Worm (Caenorhabditis elegans) whole organism, L4 larva: ENCODE results near the gene gpa-6.

Experiments used
- F49E8.2 ChIP-seq: sonication (generic microtip); optimal IDR thresholded peaks from 2 replicates; lab custom pipeline; 2016; ENCODE audit warnings: missing compliant biosample characterization, mild to moderate bottlenecking, missing genetic modification characterization, borderline replicate concordance
- ama-1 ChIP-seq: fragments of 150-350 bp; optimal IDR thresholded peaks from 2 replicates; lab custom pipeline; 2014; ENCODE audit warnings: inconsistent platforms, mixed read lengths
- ceh-82 ChIP-seq: sonication (generic microtip); optimal IDR thresholded peaks from 2 replicates; lab custom pipeline; 2017; ENCODE audit warnings: missing biosample characterization, missing genetic modification characterization
- dmd-9 ChIP-seq: fragments of 200-800 bp; sonication (Bioruptor generic); IDR thresholded peaks from 2 replicates; pipeline ENCODE4 v1.3.6; 2022; ENCODE audit warnings: missing genetic modification reagents, missing genetic modification characterization, missing compliant biosample characterization
- jun-1 ChIP-seq: fragments of 150-350 bp; optimal IDR thresholded peaks from 2 replicates; lab custom pipeline; 2014; ENCODE audit warnings: missing biosample characterization, missing genetic modification reagents, missing genetic modification characterization
- lin-13 ChIP-seq: fragments of 150-350 bp; optimal IDR thresholded peaks from 2 replicates; lab custom pipeline; 2014; ENCODE audit warnings: missing biosample characterization, missing genetic modification reagents, missing genetic modification characterization
- php-3 ChIP-seq: fragments of 200-800 bp; sonication (Bioruptor generic); IDR thresholded peaks from 2 replicates; pipeline ENCODE4 v1.3.6; 2022; ENCODE audit warnings: missing genetic modification reagents, missing genetic modification characterization, missing compliant biosample characterization
- snpc-4 ChIP-seq: fragments of 150-350 bp; optimal IDR thresholded peaks from 2 replicates; lab custom pipeline; 2014; ENCODE audit warnings: missing biosample characterization, missing genetic modification characterization
- ztf-11 ChIP-seq: fragments of 150-350 bp; optimal IDR thresholded peaks from 2 replicates; lab custom pipeline; 2014; ENCODE audit warnings: missing biosample characterization, missing genetic modification characterization

DNA sequence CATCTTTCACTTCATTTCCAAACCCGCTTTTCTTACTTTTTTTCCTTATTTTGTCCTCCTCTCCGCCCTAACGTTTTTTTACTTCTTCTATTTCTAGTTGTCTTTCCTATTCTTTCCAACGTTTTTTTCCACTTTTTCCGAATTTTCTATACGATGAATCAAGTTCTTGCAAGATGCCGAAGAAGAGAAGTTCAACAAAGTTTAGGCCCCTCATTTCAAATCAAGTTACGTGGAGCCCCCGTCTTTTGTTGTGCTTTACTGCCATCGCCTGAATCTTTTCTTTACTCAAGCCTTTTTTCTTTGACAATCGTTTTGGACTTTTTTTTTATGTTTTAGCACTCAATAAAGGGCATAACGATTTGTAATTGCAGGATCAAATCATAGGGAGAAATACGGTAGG lies 10.4 kb downstream of the gpa-6 start, which contains the start of gene unc-9:
- TF ChIP-seq jun-1 (tag; lab: Kevin White, UChicago) (no peak), lin-13 (GFP tag; lab: Kevin White, UChicago) (no peak), dmd-9 (GFP tag; lab: Robert Waterston, UW) (no peak), ztf-11 (tag; lab: Kevin White, UChicago) (no peak), snpc-4 (no peak), php-3 (GFP tag; lab: Robert Waterston, UW) (no peak), ceh-82 (no peak), F49E8.2 (tag; lab: Kevin White, UChicago) (no peak), ama-1 (lab: Kevin White, UChicago) (no peak)
